Worm (Caenorhabditis elegans) whole organism, L4 larva: Measurements from ENCODE around the gene T24B8.7.

Experiments
- R02D3.7 ChIP-seq: fragments of 150-350 bp; sonication (generic microtip); optimal IDR thresholded peaks from 3 replicates; lab custom pipeline; 2014; ENCODE audit warnings: missing biosample characterization, missing genetic modification characterization
- ceh-82 ChIP-seq: sonication (generic microtip); optimal IDR thresholded peaks from 2 replicates; lab custom pipeline; 2017; ENCODE audit warnings: missing biosample characterization, missing genetic modification characterization
- duxl-1 ChIP-seq: sonication (generic microtip); optimal IDR thresholded peaks from 2 replicates; lab custom pipeline; 2016; ENCODE audit warnings: mild to moderate bottlenecking, missing genetic modification characterization, moderate library complexity, missing compliant biosample characterization; ENCODE audit not compliant: poor library complexity
- lin-39 ChIP-seq: fragments of 150-350 bp; optimal IDR thresholded peaks from 2 replicates; lab custom pipeline; 2014; ENCODE audit warnings: missing biosample characterization, missing genetic modification reagents, missing genetic modification characterization
- lir-3 ChIP-seq: sonication (generic microtip); optimal IDR thresholded peaks from 2 replicates; lab custom pipeline; 2016; ENCODE audit warnings: mild to moderate bottlenecking, missing genetic modification characterization, missing compliant biosample characterization
- madf-9 ChIP-seq: fragments of 200-800 bp; sonication (Bioruptor generic); conservative IDR thresholded peaks from 2 replicates; pipeline ENCODE4 v1.3.6; 2022; ENCODE audit warnings: missing genetic modification reagents, missing genetic modification characterization, missing compliant biosample characterization
- pha-4 ChIP-seq, 2 experiments: fragments of 150-350 bp in 1 of 2; fragments of 200-800 bp in 1 of 2; sonication (Bioruptor generic) in 1 of 2; IDR thresholded peaks in 1 of 2; optimal IDR thresholded peaks in 1 of 2; 2 replicates each; pipeline versions ENCODE4 v1.3.6 to Lab custom; 2014 to 2022; ENCODE audit warnings: missing genetic modification characterization in 2 of 2, missing genetic modification reagents in 2 of 2, missing biosample characterization in 1 of 2, missing compliant biosample characterization in 1 of 2
- rbr-2 ChIP-seq: sonication (generic microtip); optimal IDR thresholded peaks from 2 replicates; lab custom pipeline; 2016; ENCODE audit warnings: missing genotype, missing genetic modification characterization, missing compliant biosample characterization
- unc-39 ChIP-seq: sonication (generic microtip); optimal IDR thresholded peaks from 2 replicates; lab custom pipeline; 2017; ENCODE audit warnings: missing biosample characterization, missing genetic modification characterization
- zag-1 ChIP-seq: fragments of 150-350 bp; optimal IDR thresholded peaks from 2 replicates; lab custom pipeline; 2014; ENCODE audit warnings: missing biosample characterization, missing genetic modification characterization

DNA sequence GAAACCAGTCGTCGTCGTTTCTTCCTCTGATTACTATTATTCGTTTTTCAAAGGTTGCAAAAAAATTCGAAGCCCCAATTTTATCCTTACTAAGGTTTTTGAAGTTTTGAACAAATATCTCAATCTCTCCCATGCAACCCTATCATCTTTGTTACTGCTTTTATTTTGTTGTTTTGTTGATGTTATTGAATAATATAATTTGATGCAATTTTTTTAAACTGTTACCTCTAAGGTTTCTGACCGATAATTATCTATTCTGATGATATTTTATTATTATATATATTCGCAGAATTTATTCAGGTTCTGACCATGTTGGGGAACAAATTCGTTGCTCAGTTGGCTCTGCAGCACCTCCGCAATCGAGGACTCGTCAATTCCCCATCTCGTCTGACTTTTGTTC is 57.4 kb downstream of the T24B8.7 start, which contains the start of gene ndub-2:
- TF ChIP-seq lin-39 (tag; lab: Kevin White, UChicago): no peak
- no peak for TF ChIP-seq rbr-2 (tag; lab: Kevin White, UChicago)
- no peak for TF ChIP-seq unc-39 (tag; lab: Kevin White, UChicago)
- no peak for TF ChIP-seq R02D3.7
- TF ChIP-seq pha-4 (GFP tag; IDR thresholded peaks at IDR 0.05; lab: Robert Waterston, UW): no peak
- no peak for TF ChIP-seq pha-4 (tag; optimal IDR thresholded peaks at IDR 0.05; lab: Kevin White, UChicago)
- no peak for TF ChIP-seq lir-3 (tag; lab: Kevin White, UChicago)
- no peak for TF ChIP-seq duxl-1
- no peak for TF ChIP-seq ceh-82
- no peak for TF ChIP-seq zag-1 (tag; lab: Kevin White, UChicago)
- TF ChIP-seq madf-9 (GFP tag; lab: Robert Waterston, UW): no peak
